Fruit fly (Drosophila melanogaster) whole organism, wandering third instar larva: Measurements from ENCODE around the gene CG13313.

Experiments used
- Abd-B ChIP-seq: fragments of >200 bp; optimal IDR thresholded peaks from 2 replicates; lab custom pipeline; 2017; ENCODE audit warnings: missing biosample characterization, missing genetic modification characterization
- CG9705 ChIP-seq: fragments of 200-800 bp; sonication (Bioruptor generic); optimal IDR thresholded peaks from 2 replicates; lab custom pipeline; 2018; ENCODE audit warnings: missing biosample characterization, mild to moderate bottlenecking, missing genetic modification characterization
- Dfd ChIP-seq: fragments of >200 bp; optimal IDR thresholded peaks from 2 replicates; lab custom pipeline; 2017; ENCODE audit warnings: missing biosample characterization, missing genetic modification characterization
- Hr78 ChIP-seq: fragments of >200 bp; optimal IDR thresholded peaks from 2 replicates; lab custom pipeline; 2017; ENCODE audit warnings: missing biosample characterization, missing genetic modification characterization
- Mio ChIP-seq: sonication (Bioruptor generic); optimal IDR thresholded peaks from 2 replicates; lab custom pipeline; 2016; ENCODE audit warnings: missing biosample characterization, missing genetic modification characterization
- Myc ChIP-seq: fragments of >200 bp; optimal IDR thresholded peaks from 2 replicates; lab custom pipeline; 2017
- OdsH ChIP-seq: fragments of 200-800 bp; sonication (Bioruptor generic); optimal IDR thresholded peaks from 2 replicates; lab custom pipeline; 2016; ENCODE audit warnings: missing biosample characterization, mild to moderate bottlenecking, missing genetic modification characterization
- br ChIP-seq: fragments of 200-800 bp; sonication (Bioruptor generic); optimal IDR thresholded peaks from 2 replicates; lab custom pipeline; 2016; ENCODE audit warnings: missing biosample characterization, missing genetic modification characterization
- dsf ChIP-seq: sonication (Bioruptor generic); optimal IDR thresholded peaks from 2 replicates; lab custom pipeline; 2016; ENCODE audit warnings: missing biosample characterization, missing genetic modification characterization, borderline replicate concordance
- ey ChIP-seq: fragments of 200-800 bp; sonication (Bioruptor generic); optimal IDR thresholded peaks from 2 replicates; lab custom pipeline; 2016; ENCODE audit warnings: missing biosample characterization, missing genetic modification characterization
- foxo ChIP-seq, 2 experiments: fragments of 200-800 bp; sonication (Bioruptor generic); optimal IDR thresholded peaks; 2 replicates in 1 of 2; 3 replicates in 1 of 2; lab custom pipeline; 2016 to 2017; ENCODE audit warnings: missing biosample characterization in 2 of 2, missing genetic modification characterization in 2 of 2
- rgr ChIP-seq: fragments of 200-800 bp; sonication (Bioruptor generic); optimal IDR thresholded peaks from 3 replicates; lab custom pipeline; 2016; ENCODE audit warnings: missing biosample characterization, mild to moderate bottlenecking, missing genetic modification characterization
- sage ChIP-seq: fragments of 200-800 bp; sonication (Bioruptor generic); optimal IDR thresholded peaks from 2 replicates; lab custom pipeline; 2016; ENCODE audit warnings: missing biosample characterization, mild to moderate bottlenecking, missing genetic modification characterization

DNA sequence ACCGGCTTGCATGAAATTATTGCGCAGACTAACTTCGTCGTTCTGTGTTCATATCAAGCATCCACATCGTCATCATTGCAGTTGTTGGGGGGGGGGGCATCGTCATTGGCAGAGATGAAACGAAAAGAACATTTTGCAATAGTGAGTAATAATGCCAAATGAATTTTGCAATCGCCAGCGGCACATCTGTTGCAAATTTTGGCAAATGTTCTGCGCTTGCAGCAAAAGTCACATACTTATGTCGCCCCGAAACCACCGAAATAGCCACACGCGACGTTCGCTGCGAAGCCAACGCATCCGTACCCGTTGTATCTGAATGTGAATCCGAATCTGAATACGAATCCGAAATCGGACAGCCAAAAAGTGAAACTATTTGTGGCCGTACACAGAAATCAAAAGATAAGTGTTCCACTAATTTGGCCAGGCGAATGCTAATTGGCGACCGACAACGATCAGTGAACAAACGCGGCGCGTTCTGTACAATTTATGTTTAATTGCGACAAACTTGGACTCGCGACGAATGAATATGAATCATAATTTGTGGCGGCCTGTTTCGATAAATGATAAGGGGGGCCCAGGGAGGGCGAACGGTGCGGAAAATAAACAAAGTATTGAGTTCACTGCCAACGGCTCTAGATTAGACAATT, 10.7 kb upstream of the CG13313 start:
- TF ChIP-seq Hr78 (GFP tag; lab: Kevin White, UChicago) (no peak), Dfd (GFP tag; lab: Kevin White, UChicago) (no peak), sage (GFP tag; lab: Kevin White, UChicago) (no peak), dsf (GFP tag; lab: Kevin White, UChicago) (no peak), Myc (lab: Kevin White, UChicago) (no peak), rgr (GFP tag; lab: Kevin White, UChicago) (no peak), CG9705 (GFP tag; lab: Kevin White, UChicago) (no peak), OdsH (no peak), foxo (GFP tag; optimal IDR thresholded peaks at IDR 0.05; lab: Kevin White, UChicago) (no peak), Mio (no peak), ey (GFP tag; lab: Kevin White, UChicago) (no peak), br (GFP tag; lab: Kevin White, UChicago) (no peak), Abd-B (GFP tag; lab: Kevin White, UChicago) (no peak)
